Fruit fly (Drosophila melanogaster): ENCODE results near the gene Cpr35B.

The Cpr35B gene

DNA sequence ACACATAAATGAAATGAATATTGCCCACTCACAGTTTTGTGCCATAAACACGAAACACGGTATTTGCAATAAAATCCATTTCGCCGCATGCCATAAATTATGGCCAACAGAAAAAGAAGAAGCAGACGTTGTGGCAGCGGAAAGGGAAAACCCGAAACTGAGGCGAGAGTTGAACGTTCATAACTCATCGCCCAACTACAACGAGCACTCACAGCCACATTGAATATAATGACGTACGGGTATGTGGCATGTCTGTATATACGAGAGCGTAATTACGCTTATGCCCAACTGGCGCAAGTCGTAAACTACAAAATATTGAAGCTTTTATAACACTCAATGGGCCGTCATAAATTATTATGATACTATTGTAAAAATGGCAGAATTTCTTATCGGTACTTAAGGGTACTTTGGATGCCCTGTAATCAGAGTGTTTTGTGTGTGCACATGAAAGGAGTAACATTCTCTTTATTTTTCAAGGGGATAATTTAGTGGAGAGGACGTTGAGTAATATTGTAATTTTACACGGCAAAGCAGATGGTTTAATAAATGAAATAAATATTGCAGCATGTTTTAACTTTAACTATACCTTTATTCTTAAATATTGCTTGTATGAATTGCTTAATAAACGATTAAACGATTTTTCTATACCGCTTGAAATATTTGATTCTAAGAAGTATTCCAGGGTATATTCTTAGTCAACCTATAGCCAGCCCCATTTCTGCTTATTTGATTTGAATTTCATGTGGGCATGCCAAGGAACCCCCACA lies 30.5 kb downstream of the Cpr35B start (continued):
- no peak for TF ChIP-seq vnd (GFP tag; IDR thresholded peaks at IDR 0.05; ENCODE audit: partially characterized antibody)
- TF ChIP-seq CG9797 (GFP tag; optimal IDR thresholded peaks at IDR 0.05) = no peak
- TF ChIP-seq tup (GFP tag; optimal IDR thresholded peaks at IDR 0.05) = no peak
- TF ChIP-seq h (optimal IDR thresholded peaks at IDR 0.05) = no peak
- peak; percentile 28 for TF ChIP-seq bigmax (GFP tag; optimal IDR thresholded peaks at IDR 0.05)
- no peak for TF ChIP-seq CG13123 (GFP tag; optimal IDR thresholded peaks at IDR 0.05)
- TF ChIP-seq amos (GFP tag; IDR thresholded peaks at IDR 0.05; ENCODE audit: partially characterized antibody) = no peak
- TF ChIP-seq CG31388 (GFP tag; optimal IDR thresholded peaks at IDR 0.05) = no peak
- peak; percentile 26 for TF ChIP-seq CG17829 (tag; optimal IDR thresholded peaks at IDR 0.05)
- no peak for TF ChIP-seq p53 (GFP tag; optimal IDR thresholded peaks at IDR 0.05)
- TF ChIP-seq Trl (optimal IDR thresholded peaks at IDR 0.05) = no peak
- no peak for TF ChIP-seq Trl (GFP tag; optimal IDR thresholded peaks at IDR 0.05)
- no peak for TF ChIP-seq Dp (GFP tag; optimal IDR thresholded peaks at IDR 0.05)
- no peak for TF ChIP-seq Bteb2 (GFP tag; optimal IDR thresholded peaks at IDR 0.05)
- TF ChIP-seq phol (tag; optimal IDR thresholded peaks at IDR 0.05) = peak; percentile 19
- no peak for TF ChIP-seq az2 (GFP tag; optimal IDR thresholded peaks at IDR 0.05)
- no peak for TF ChIP-seq Rfx (GFP tag; IDR thresholded peaks at IDR 0.05)
- no peak for TF ChIP-seq zfh1 (GFP tag; IDR thresholded peaks at IDR 0.05)
- TF ChIP-seq CG13296 (GFP tag; optimal IDR thresholded peaks at IDR 0.05) = peak; percentile 66
- TF ChIP-seq CG4617 (GFP tag; optimal IDR thresholded peaks at IDR 0.05; ENCODE audit: borderline replicate concordance) = no peak
- TF ChIP-seq CG4820 (GFP tag; optimal IDR thresholded peaks at IDR 0.05) = no peak
- no peak for TF ChIP-seq Dad (GFP tag; optimal IDR thresholded peaks at IDR 0.05)
- no peak for TF ChIP-seq HmgD (GFP tag; optimal IDR thresholded peaks at IDR 0.05)
- no peak for TF ChIP-seq Optix (GFP tag; IDR thresholded peaks at IDR 0.05)
- no peak for TF ChIP-seq schlank (tag; optimal IDR thresholded peaks at IDR 0.05)
- peak; percentile 76 for TF ChIP-seq CG6254 (GFP tag; optimal IDR thresholded peaks at IDR 0.05)
- no peak for TF ChIP-seq CG34224 (GFP tag; IDR thresholded peaks at IDR 0.05; ENCODE audit: partially characterized antibody)
- peak in 1 of 2 experiments; percentile 56 for TF ChIP-seq Hr51 (GFP tag; optimal IDR thresholded peaks at IDR 0.05)
- TF ChIP-seq gcm2 (GFP tag; optimal IDR thresholded peaks at IDR 0.05) = no peak
- peak; percentile 37 for TF ChIP-seq kah (GFP tag; optimal IDR thresholded peaks at IDR 0.05)
- TF ChIP-seq Xrp1 (GFP tag; IDR thresholded peaks at IDR 0.05) = no peak
- TF ChIP-seq Poxn (GFP tag; IDR thresholded peaks at IDR 0.05) = no peak
- TF ChIP-seq org-1 (GFP tag; optimal IDR thresholded peaks at IDR 0.05) = no peak
- TF ChIP-seq CG18476 (GFP tag; optimal IDR thresholded peaks at IDR 0.05) = no peak
- peak; percentile 63 for TF ChIP-seq unpg (GFP tag; optimal IDR thresholded peaks at IDR 0.05)
- no peak for TF ChIP-seq CG34422 (GFP tag; IDR thresholded peaks at IDR 0.05)
- peak; percentile 24 for TF ChIP-seq fd64A (GFP tag; optimal IDR thresholded peaks at IDR 0.05)
- no peak for TF ChIP-seq sisA (GFP tag; IDR thresholded peaks at IDR 0.05)
- no peak for TF ChIP-seq CG14050 (GFP tag; IDR thresholded peaks at IDR 0.05)
- no peak for TF ChIP-seq CG10267 (tag; optimal IDR thresholded peaks at IDR 0.05)
- TF ChIP-seq HmgZ (tag; optimal IDR thresholded peaks at IDR 0.05) = no peak
- TF ChIP-seq CG9437 (GFP tag; optimal IDR thresholded peaks at IDR 0.05) = no peak
- no peak for TF ChIP-seq CG2875 (GFP tag; optimal IDR thresholded peaks at IDR 0.05)
- TF ChIP-seq rib (GFP tag; IDR thresholded peaks at IDR 0.05) = no peak
- no peak for TF ChIP-seq Stat92E (GFP tag; optimal IDR thresholded peaks at IDR 0.05)
- TF ChIP-seq CG1529 (GFP tag; optimal IDR thresholded peaks at IDR 0.05) = no peak
- TF ChIP-seq Blimp-1 (GFP tag; optimal IDR thresholded peaks at IDR 0.05) = no peak
- TF ChIP-seq CG1832 (GFP tag; optimal IDR thresholded peaks at IDR 0.05) = no peak
- peak; percentile 76 for TF ChIP-seq sd (tag; optimal IDR thresholded peaks at IDR 0.05)
- no peak for TF ChIP-seq Chrac-16 (GFP tag; optimal IDR thresholded peaks at IDR 0.05)

Data from whole organism, embryonic.